Worm (Caenorhabditis elegans) whole organism, late embryonic: Measurements from ENCODE around the gene Y37E11AR.7.

Experiments
- C08G9.2 ChIP-seq: sonication (generic microtip); optimal IDR thresholded peaks from 2 replicates; lab custom pipeline; 2016; ENCODE audit warnings: mild to moderate bottlenecking, missing genetic modification characterization, moderate library complexity, missing compliant biosample characterization
- C38D4.7 ChIP-seq: fragments of 200-800 bp; sonication (Bioruptor generic); optimal IDR thresholded peaks from 2 replicates; lab custom pipeline; 2018; ENCODE audit warnings: mild to moderate bottlenecking, missing genetic modification characterization, moderate library complexity, missing compliant biosample characterization
- K09A11.1 ChIP-seq: sonication (generic microtip); optimal IDR thresholded peaks from 2 replicates; lab custom pipeline; 2017; ENCODE audit warnings: antibody characterized with exemption, mild to moderate bottlenecking, missing genetic modification characterization, missing compliant biosample characterization; ENCODE audit not compliant: insufficient read depth
- ceh-14 ChIP-seq: sonication (generic microtip); optimal IDR thresholded peaks from 2 replicates; lab custom pipeline; 2016; ENCODE audit warnings: missing genotype, missing genetic modification characterization, missing compliant biosample characterization
- ceh-18 ChIP-seq: sonication (generic microtip); optimal IDR thresholded peaks from 2 replicates; lab custom pipeline; 2016; ENCODE audit warnings: missing genetic modification characterization, missing compliant biosample characterization
- ceh-19 ChIP-seq: fragments of 200-800 bp; sonication (Bioruptor generic); optimal IDR thresholded peaks from 2 replicates; lab custom pipeline; 2018; ENCODE audit warnings: mild to moderate bottlenecking, missing genetic modification characterization, missing compliant biosample characterization
- ceh-2 ChIP-seq: sonication (generic microtip); optimal IDR thresholded peaks from 2 replicates; lab custom pipeline; 2016; ENCODE audit warnings: missing genotype, missing genetic modification characterization, missing compliant biosample characterization
- ceh-24 ChIP-seq: sonication (generic microtip); optimal IDR thresholded peaks from 2 replicates; lab custom pipeline; 2016; ENCODE audit warnings: mild to moderate bottlenecking, missing genetic modification characterization, missing compliant biosample characterization
- ceh-34 ChIP-seq: sonication (generic microtip); optimal IDR thresholded peaks from 2 replicates; lab custom pipeline; 2016; ENCODE audit warnings: mild to moderate bottlenecking, missing genetic modification characterization, missing compliant biosample characterization
- ceh-45 ChIP-seq: fragments of 200-800 bp; sonication (Bioruptor generic); IDR thresholded peaks from 2 replicates; pipeline ENCODE4 v1.3.6; 2022; ENCODE audit warnings: missing genetic modification reagents, missing genetic modification characterization, missing compliant biosample characterization
- ceh-48 ChIP-seq: sonication (generic microtip); optimal IDR thresholded peaks from 2 replicates; lab custom pipeline; 2016; ENCODE audit warnings: missing genetic modification characterization, inconsistent platforms, missing compliant biosample characterization
- ceh-6 ChIP-seq: fragments of 200-800 bp; sonication (Bioruptor generic); optimal IDR thresholded peaks from 2 replicates; lab custom pipeline; 2018; ENCODE audit warnings: mild to moderate bottlenecking, missing genetic modification characterization, missing compliant biosample characterization
- dmd-4 ChIP-seq: sonication (generic microtip); optimal IDR thresholded peaks from 2 replicates; lab custom pipeline; 2016; ENCODE audit warnings: borderline replicate concordance, missing genetic modification characterization, missing compliant biosample characterization
- dve-1 ChIP-seq: sonication (generic microtip); optimal IDR thresholded peaks from 2 replicates; lab custom pipeline; 2017; ENCODE audit warnings: antibody characterized with exemption, mild to moderate bottlenecking, missing genetic modification characterization, missing compliant biosample characterization
- elt-4 ChIP-seq: sonication (generic microtip); optimal IDR thresholded peaks from 2 replicates; lab custom pipeline; 2016; ENCODE audit warnings: missing genetic modification characterization, missing compliant biosample characterization
- ets-4 ChIP-seq: sonication (generic microtip); optimal IDR thresholded peaks from 2 replicates; lab custom pipeline; 2016; ENCODE audit warnings: missing genetic modification characterization, missing compliant biosample characterization
- eyg-1 ChIP-seq: sonication (generic microtip); optimal IDR thresholded peaks from 2 replicates; lab custom pipeline; 2016; ENCODE audit warnings: missing genotype, missing genetic modification characterization, missing compliant biosample characterization
- fax-1 ChIP-seq: sonication (generic microtip); optimal IDR thresholded peaks from 2 replicates; lab custom pipeline; 2016; ENCODE audit warnings: missing genotype, missing genetic modification characterization, missing compliant biosample characterization
- fkh-10 ChIP-seq: fragments of 150-350 bp; optimal IDR thresholded peaks from 2 replicates; lab custom pipeline; 2014; ENCODE audit warnings: missing biosample characterization, missing genetic modification reagents, missing genetic modification characterization
- fkh-6 ChIP-seq: sonication (generic microtip); optimal IDR thresholded peaks from 2 replicates; lab custom pipeline; 2016; ENCODE audit warnings: missing genetic modification characterization, missing compliant biosample characterization
- gmeb-2 ChIP-seq: sonication (generic microtip); optimal IDR thresholded peaks from 2 replicates; lab custom pipeline; 2016; ENCODE audit warnings: missing genetic modification characterization, inconsistent platforms, missing compliant biosample characterization
- hlh-13 ChIP-seq: fragments of 200-800 bp; sonication (Bioruptor generic); optimal IDR thresholded peaks from 2 replicates; lab custom pipeline; 2018; ENCODE audit warnings: mild to moderate bottlenecking, missing genetic modification characterization, missing compliant biosample characterization
- hlh-15 ChIP-seq: sonication (generic microtip); optimal IDR thresholded peaks from 2 replicates; lab custom pipeline; 2016; ENCODE audit warnings: missing genetic modification characterization, missing compliant biosample characterization
- hlh-30 ChIP-seq: sonication (generic microtip); optimal IDR thresholded peaks from 2 replicates; lab custom pipeline; 2017; ENCODE audit warnings: antibody characterized with exemption, missing genetic modification characterization, missing compliant biosample characterization; ENCODE audit not compliant: insufficient read depth
- lim-6 ChIP-seq: sonication (generic microtip); optimal IDR thresholded peaks from 2 replicates; lab custom pipeline; 2016; ENCODE audit warnings: missing genetic modification characterization, missing compliant biosample characterization
- madf-2 ChIP-seq: sonication (generic microtip); optimal IDR thresholded peaks from 2 replicates; lab custom pipeline; 2017; ENCODE audit warnings: missing genetic modification characterization, missing compliant biosample characterization
- mec-3 ChIP-seq: sonication (generic microtip); optimal IDR thresholded peaks from 2 replicates; lab custom pipeline; 2016; ENCODE audit warnings: borderline replicate concordance, missing genetic modification characterization, missing compliant biosample characterization
- nhr-11 ChIP-seq: fragments of 150-350 bp; optimal IDR thresholded peaks from 2 replicates; lab custom pipeline; 2014; ENCODE audit warnings: missing biosample characterization, missing genetic modification characterization
- nhr-232 ChIP-seq: sonication (generic microtip); optimal IDR thresholded peaks from 2 replicates; lab custom pipeline; 2016; ENCODE audit warnings: missing genetic modification characterization, missing compliant biosample characterization
- pat-9 ChIP-seq: fragments of 200-800 bp; sonication (Bioruptor generic); optimal IDR thresholded peaks from 2 replicates; lab custom pipeline; 2018; ENCODE audit warnings: mild to moderate bottlenecking, missing genetic modification characterization, moderate library complexity, missing compliant biosample characterization
- pqm-1 ChIP-seq: sonication (generic microtip); optimal IDR thresholded peaks from 2 replicates; lab custom pipeline; 2016; ENCODE audit warnings: missing genetic modification characterization, missing compliant biosample characterization
- rnt-1 ChIP-seq: sonication (generic microtip); optimal IDR thresholded peaks from 2 replicates; lab custom pipeline; 2016; ENCODE audit warnings: missing genetic modification characterization, missing compliant biosample characterization
- sox-2 ChIP-seq: fragments of 200-800 bp; sonication (Bioruptor generic); IDR thresholded peaks from 2 replicates; pipeline ENCODE4 v1.3.6; 2022; ENCODE audit warnings: missing genetic modification reagents, missing genetic modification characterization, missing compliant biosample characterization
- sox-4 ChIP-seq: sonication (generic microtip); optimal IDR thresholded peaks from 2 replicates; lab custom pipeline; 2017; ENCODE audit warnings: mild to moderate bottlenecking, missing genetic modification characterization, inconsistent platforms, missing compliant biosample characterization
- syd-9 ChIP-seq: sonication (generic microtip); optimal IDR thresholded peaks from 2 replicates; lab custom pipeline; 2016; ENCODE audit warnings: mild to moderate bottlenecking, missing genetic modification characterization, moderate library complexity, missing compliant biosample characterization
- tbx-2 ChIP-seq: sonication (generic microtip); optimal IDR thresholded peaks from 2 replicates; lab custom pipeline; 2016; ENCODE audit warnings: missing genetic modification characterization, missing compliant biosample characterization
- tbx-7 ChIP-seq: sonication (generic microtip); optimal IDR thresholded peaks from 2 replicates; lab custom pipeline; 2016; ENCODE audit warnings: missing genotype, missing genetic modification characterization, missing compliant biosample characterization
- unc-3 ChIP-seq, 2 experiments: fragments of 200-800 bp in 1 of 2; sonication (Bioruptor generic) in 1 of 2; sonication (generic microtip) in 1 of 2; conservative IDR thresholded peaks in 1 of 2; optimal IDR thresholded peaks in 1 of 2; 2 replicates each; pipeline versions ENCODE4 v1.3.6 to Lab custom; 2016 to 2022; ENCODE audit warnings: missing compliant biosample characterization in 2 of 2, missing genetic modification characterization in 2 of 2, missing genetic modification reagents in 1 of 2
- unc-86 ChIP-seq: sonication (generic microtip); optimal IDR thresholded peaks from 2 replicates; lab custom pipeline; 2016; ENCODE audit warnings: missing genetic modification characterization, missing compliant biosample characterization
- zip-5 ChIP-seq: sonication (generic microtip); optimal IDR thresholded peaks from 2 replicates; lab custom pipeline; 2016; ENCODE audit warnings: missing genetic modification characterization, missing compliant biosample characterization
- ztf-16 ChIP-seq: sonication (generic microtip); optimal IDR thresholded peaks from 2 replicates; lab custom pipeline; 2017; ENCODE audit warnings: missing genetic modification characterization, missing compliant biosample characterization

Gene Y37E11AR.7

ce11 chrIV:3803252-3803651, 48.0 kb upstream of the Y37E11AR.7 start, which contains the start of the genes algn-14 and M02B7.2 (continued):
- TF ChIP-seq ceh-2 (peak; percentile 77), nhr-232 (tag; lab: Kevin White, UChicago) (no peak), elt-4 (tag; lab: Kevin White, UChicago) (no peak), nhr-11 (tag; lab: Kevin White, UChicago) (no peak), ceh-18 (tag; lab: Kevin White, UChicago) (no peak), eyg-1 (tag; lab: Kevin White, UChicago) (no peak), ceh-14 (no peak), ceh-48 (tag; lab: Kevin White, UChicago) (no peak), C38D4.7 (GFP tag; lab: Kevin White, UChicago) (no peak), dve-1 (tag; lab: Kevin White, UChicago) (no peak), tbx-7 (tag; lab: Kevin White, UChicago) (peak; percentile 73), sox-4 (tag; lab: Kevin White, UChicago) (no peak), hlh-30 (no peak), madf-2 (no peak), fax-1 (tag; lab: Kevin White, UChicago) (peak; percentile 1), pat-9 (no peak), ceh-45 (GFP tag; lab: Robert Waterston, UW) (no peak), lim-6 (no peak), ceh-19 (GFP tag; lab: Kevin White, UChicago) (no peak), hlh-13 (GFP tag; lab: Kevin White, UChicago) (no peak), C08G9.2 (peak; percentile 83), syd-9 (tag; lab: Kevin White, UChicago) (no peak), pqm-1 (tag; lab: Kevin White, UChicago) (no peak)

- TF ChIP-seq C08G9.2 (no peak), unc-3 (GFP tag; conservative IDR thresholded peaks at IDR 0.05; lab: Robert Waterston, UW) (no peak), unc-3 (tag; optimal IDR thresholded peaks at IDR 0.05; lab: Kevin White, UChicago) (no peak), C38D4.7 (GFP tag; lab: Kevin White, UChicago) (no peak), gmeb-2 (tag; lab: Kevin White, UChicago) (no peak), zip-5 (tag; lab: Kevin White, UChicago) (no peak), sox-2 (GFP tag; lab: Robert Waterston, UW) (no peak), syd-9 (tag; lab: Kevin White, UChicago) (no peak), unc-86 (no peak), pat-9 (no peak), tbx-2 (tag; lab: Kevin White, UChicago) (no peak), fkh-10 (GFP tag; lab: Kevin White, UChicago) (no peak), K09A11.1 (no peak), fkh-6 (tag; lab: Kevin White, UChicago) (no peak)
Measured at ce11 chrIV:3800952-3801351, 45.7 kb upstream of the Y37E11AR.7 start, which contains the start of gene osm-3. osm-3 (minus strand) TSS chrIV:3801052.

ce11 chrIV:3797442-3797841, 42.2 kb upstream of the Y37E11AR.7 start:
- peak; percentile 33 for TF ChIP-seq mec-3 (tag; lab: Kevin White, UChicago)
- no peak for TF ChIP-seq ceh-6 (GFP tag; lab: Kevin White, UChicago)
- TF ChIP-seq sox-4 (tag; lab: Kevin White, UChicago): no peak
- no peak for TF ChIP-seq dmd-4 (tag; lab: Kevin White, UChicago)
- TF ChIP-seq ceh-24: no peak
- no peak for TF ChIP-seq lim-6

- TF ChIP-seq C08G9.2 (no peak), hlh-15 (tag; lab: Kevin White, UChicago) (no peak), ceh-34 (tag; lab: Kevin White, UChicago) (no peak), ztf-16 (tag; lab: Kevin White, UChicago) (no peak), unc-3 (GFP tag; conservative IDR thresholded peaks at IDR 0.05; lab: Robert Waterston, UW) (no peak), unc-3 (tag; optimal IDR thresholded peaks at IDR 0.05; lab: Kevin White, UChicago) (no peak), ets-4 (no peak), rnt-1 (tag; lab: Kevin White, UChicago) (no peak)
Measured at ce11 chrIV:3794437-3794836, 39.2 kb upstream of the Y37E11AR.7 start, which contains the start of gene K09B3.1. K09B3.1 (plus strand) TSS chrIV:3794737.
